Worm (Caenorhabditis elegans): ENCODE data around the gene nsun-1.

nsun-1 gene

DNA sequence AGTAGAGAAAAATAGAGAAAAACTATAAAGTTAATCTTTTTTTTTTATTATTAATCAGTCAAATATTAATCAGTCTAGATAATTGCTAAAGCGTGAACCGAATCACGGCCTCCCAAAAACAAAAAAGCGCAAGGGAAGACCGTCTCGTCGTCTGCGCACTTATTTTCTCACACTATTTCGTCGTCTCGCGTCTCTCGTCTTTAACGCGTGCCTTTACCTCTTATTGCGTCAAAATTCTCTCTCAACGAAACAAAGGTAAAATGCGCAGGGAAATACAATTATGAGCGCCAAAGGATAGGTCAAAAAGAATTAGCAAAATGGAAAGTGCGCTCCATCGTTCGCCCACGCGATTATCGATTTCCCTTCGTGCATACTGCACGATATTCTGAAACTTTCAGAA, 30.3 kb upstream of the nsun-1 start (continued):
- peak; percentile 46 for TF ChIP-seq ceh-8 (GFP tag; optimal IDR thresholded peaks at IDR 0.05)

DNA sequence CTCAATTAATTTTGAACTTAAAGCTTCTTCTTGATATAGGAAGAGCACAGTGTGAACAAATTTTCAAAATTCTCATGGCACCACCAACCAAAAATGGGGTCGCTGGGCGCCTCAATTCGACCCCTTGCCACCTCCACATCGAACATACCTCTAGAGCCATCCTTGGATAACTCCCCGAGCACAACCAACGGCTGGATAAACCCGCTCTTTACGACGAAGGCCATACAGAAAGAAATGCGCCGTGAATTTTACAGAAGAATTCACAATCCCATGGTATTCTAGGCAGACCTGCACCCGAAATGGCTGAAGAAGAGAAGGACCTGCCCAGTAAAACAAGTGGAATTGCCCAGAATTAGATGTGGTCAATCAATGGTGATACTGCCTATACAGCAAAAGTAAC, 26.9 kb upstream of the nsun-1 start:
- no peak for TF ChIP-seq mdl-1 (tag; optimal IDR thresholded peaks at IDR 0.05)
- TF ChIP-seq nhr-90 (tag; optimal IDR thresholded peaks at IDR 0.05; ENCODE audit: poor library complexity): no peak
- no peak for TF ChIP-seq lin-14 (GFP tag; optimal IDR thresholded peaks at IDR 0.05)
- no peak for TF ChIP-seq ama-1 (optimal IDR thresholded peaks at IDR 0.05)
- TF ChIP-seq ceh-90 (tag; optimal IDR thresholded peaks at IDR 0.05): no peak
- no peak for TF ChIP-seq unc-30 (tag; optimal IDR thresholded peaks at IDR 0.05)
- no peak for TF ChIP-seq unc-62 (GFP tag; optimal IDR thresholded peaks at IDR 0.05)
- no peak for TF ChIP-seq fos-1 (tag; optimal IDR thresholded peaks at IDR 0.05)
- no peak for TF ChIP-seq vab-15 (tag; optimal IDR thresholded peaks at IDR 0.05)
- TF ChIP-seq ceh-82 (tag; optimal IDR thresholded peaks at IDR 0.05): no peak
- no peak for TF ChIP-seq dpl-1 (GFP tag; optimal IDR thresholded peaks at IDR 0.05)
- no peak for TF ChIP-seq C04F5.9 (tag; optimal IDR thresholded peaks at IDR 0.05)
- no peak for TF ChIP-seq nhr-237 (tag; optimal IDR thresholded peaks at IDR 0.05)
- TF ChIP-seq tbx-2 (tag; optimal IDR thresholded peaks at IDR 0.05): no peak
- TF ChIP-seq tlp-1 (tag; optimal IDR thresholded peaks at IDR 0.05): no peak
- TF ChIP-seq nhr-85 (tag): no peak

DNA sequence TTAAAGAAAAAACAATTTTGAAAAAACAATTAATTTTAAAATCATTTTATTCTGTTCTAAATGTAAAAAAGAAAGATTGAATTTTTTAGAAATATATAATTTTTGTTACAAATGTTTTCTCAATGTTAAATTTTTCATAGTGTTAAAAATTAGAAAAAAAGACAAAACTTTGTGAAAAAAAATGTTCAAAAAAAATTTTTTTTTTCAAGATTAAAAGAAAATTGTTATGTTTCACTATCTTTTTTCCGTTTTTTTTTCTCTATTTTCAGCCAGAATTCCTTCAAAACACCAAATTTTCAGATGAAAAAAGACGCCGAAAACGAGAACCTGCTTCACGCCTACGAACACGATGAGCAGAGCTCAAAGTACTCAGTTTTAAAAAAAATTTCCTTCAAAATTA, 19.4 kb upstream of the nsun-1 start, which contains the start of gene sms-5:
sms-5 (plus strand) TSS at position 301 of the 400 bp plus-strand sequence.
- TF ChIP-seq vab-15 (tag; optimal IDR thresholded peaks at IDR 0.05) (no peak), sup-37 (GFP tag; optimal IDR thresholded peaks at IDR 0.05) (no peak), unc-30 (tag; optimal IDR thresholded peaks at IDR 0.05) (no peak), blmp-1 (tag; optimal IDR thresholded peaks at IDR 0.05) (no peak), ces-1 (GFP tag; optimal IDR thresholded peaks at IDR 0.05) (no peak), sptf-1 (tag; optimal IDR thresholded peaks at IDR 0.05) (no peak), F16B12.6 (tag; optimal IDR thresholded peaks at IDR 0.05) (no peak), egl-13 (tag; optimal IDR thresholded peaks at IDR 0.05) (no peak), nhr-11 (tag; optimal IDR thresholded peaks at IDR 0.05) (no peak), jun-1 (tag; optimal IDR thresholded peaks at IDR 0.05) (no peak), Y116A8C.19 (tag; optimal IDR thresholded peaks at IDR 0.05; ENCODE audit: borderline replicate concordance) (no peak), ceh-90 (tag; optimal IDR thresholded peaks at IDR 0.05) (no peak), C04F5.9 (tag; optimal IDR thresholded peaks at IDR 0.05) (no peak)

DNA sequence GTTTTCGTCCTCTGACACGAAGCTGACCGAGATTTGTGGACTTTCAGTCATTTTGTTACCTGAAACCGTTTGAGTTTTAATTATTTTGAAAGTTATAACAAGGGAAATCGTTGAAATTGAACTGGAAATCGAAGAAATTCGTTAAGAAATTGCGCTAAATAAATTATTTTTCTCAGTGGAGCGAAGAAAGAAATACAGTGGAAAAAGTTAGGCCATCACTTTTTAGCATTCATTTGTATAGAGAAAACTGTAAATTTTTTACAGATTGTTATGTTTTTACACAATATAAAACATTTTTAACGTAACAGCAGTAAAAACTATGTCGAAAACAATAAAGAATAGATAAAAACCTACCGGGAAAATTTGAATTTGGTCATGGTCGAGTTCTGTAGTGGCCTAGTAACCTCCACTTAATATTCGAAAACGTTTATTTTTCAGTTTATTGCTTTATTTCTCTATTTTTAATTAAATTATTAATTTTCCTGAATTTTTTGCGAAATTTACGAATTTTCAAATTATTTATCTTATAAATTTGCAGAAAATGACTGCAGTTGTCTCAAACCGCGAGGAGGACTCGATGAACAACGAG, 8.7 kb upstream of the nsun-1 start, which contains the start of the genes gldi-1 and prp-21:
gldi-1 (minus strand) TSS at position 51 of the 589 bp plus-strand sequence.
prp-21 (plus strand) TSS at position 539 of the 589 bp plus-strand sequence.
- peak; percentile 29 to 62 (median 41) for TF ChIP-seq dpl-1 (GFP tag; optimal IDR thresholded peaks at IDR 0.05)
- TF ChIP-seq lin-35 (GFP tag; optimal IDR thresholded peaks at IDR 0.05): peak; percentile 48 to 51
- TF ChIP-seq ztf-4 (tag; optimal IDR thresholded peaks at IDR 0.05): no peak
- TF ChIP-seq rnt-1 (tag; optimal IDR thresholded peaks at IDR 0.05): no peak
- TF ChIP-seq nhr-28 (tag; optimal IDR thresholded peaks at IDR 0.05): no peak
- no peak for TF ChIP-seq ceh-8 (GFP tag; optimal IDR thresholded peaks at IDR 0.05)
- TF ChIP-seq ceh-82 (tag; optimal IDR thresholded peaks at IDR 0.05): no peak
- TF ChIP-seq lsy-2 (tag; optimal IDR thresholded peaks at IDR 0.05): peak; percentile 52 to 65
- no peak for TF ChIP-seq ceh-63 (GFP tag; optimal IDR thresholded peaks at IDR 0.05)
- no peak for TF ChIP-seq elt-2 (tag; optimal IDR thresholded peaks at IDR 0.05)
- TF ChIP-seq ama-1 (optimal IDR thresholded peaks at IDR 0.05): no peak
- TF ChIP-seq irx-1 (tag; optimal IDR thresholded peaks at IDR 0.05): peak; percentile 74
- TF ChIP-seq lin-13 (GFP tag; optimal IDR thresholded peaks at IDR 0.05): no peak
- TF ChIP-seq nhr-85 (tag): peak; percentile 79
- no peak for TF ChIP-seq hpl-2 (GFP tag; optimal IDR thresholded peaks at IDR 0.05)
- TF ChIP-seq unc-98 (GFP tag; IDR thresholded peaks at IDR 0.05): no peak
- no peak for TF ChIP-seq tlp-1 (tag; optimal IDR thresholded peaks at IDR 0.05)
- TF ChIP-seq zip-4 (GFP tag; optimal IDR thresholded peaks at IDR 0.05): no peak
- no peak for TF ChIP-seq snpc-4 (tag; optimal IDR thresholded peaks at IDR 0.05)
- TF ChIP-seq ztf-11 (tag; optimal IDR thresholded peaks at IDR 0.05): peak in 1 of 2 experiments; percentile 63
- TF ChIP-seq Y116A8C.19 (tag; optimal IDR thresholded peaks at IDR 0.05; ENCODE audit: borderline replicate concordance): no peak
- peak; percentile 6 for TF ChIP-seq C16A3.4 (tag; optimal IDR thresholded peaks at IDR 0.05)
- TF ChIP-seq isw-1 (GFP tag; IDR thresholded peaks at IDR 0.05): peak; percentile 24; the same call in 1 of the 2 replicates
- peak; percentile 49 for TF ChIP-seq lin-15B (tag; optimal IDR thresholded peaks at IDR 0.05)
- TF ChIP-seq lin-14 (GFP tag; optimal IDR thresholded peaks at IDR 0.05): no peak
- peak; percentile 22 for TF ChIP-seq swsn-7 (tag; optimal IDR thresholded peaks at IDR 0.05)
- peak; percentile 55 for TF ChIP-seq fkh-4 (tag; optimal IDR thresholded peaks at IDR 0.05; ENCODE audit: borderline replicate concordance)
- peak; percentile 34 for TF ChIP-seq nhr-20 (tag; optimal IDR thresholded peaks at IDR 0.05)
- TF ChIP-seq fkh-10 (GFP tag; optimal IDR thresholded peaks at IDR 0.05): no peak

Data from whole organism, L1 larva.